Worm (Caenorhabditis elegans): ENCODE data around the gene art-1.

- TF ChIP-seq him-1 (tag; optimal IDR thresholded peaks at IDR 0.05), result no peak
- TF ChIP-seq dao-5 (tag; optimal IDR thresholded peaks at IDR 0.05), result no peak
- TF ChIP-seq W03F9.2 (tag; optimal IDR thresholded peaks at IDR 0.05), result no peak
These were observed 40.6 kb upstream of the art-1 start, which contains the start of gene sqv-7 for ce11 chrII:7012592-7012991.
